Worm (Caenorhabditis elegans) whole organism, L3 larva: Measurements from ENCODE around the gene ZK666.8.
A peak's percentile ranks its signal among the peaks of the same experiment; 100 is the strongest.

Experiments
- R02D3.7 ChIP-seq: fragments of 150-350 bp; optimal IDR thresholded peaks from 2 replicates; lab custom pipeline; 2014; ENCODE audit warnings: missing biosample characterization, missing genetic modification characterization
- aly-2 ChIP-seq: fragments of 150-350 bp; optimal IDR thresholded peaks from 2 replicates; lab custom pipeline; 2014; ENCODE audit warnings: missing biosample characterization, missing genetic modification characterization
- ama-1 ChIP-seq: fragments of 150-350 bp; optimal IDR thresholded peaks from 2 replicates; lab custom pipeline; 2018
- ceh-16 ChIP-seq: sonication (generic microtip); optimal IDR thresholded peaks from 2 replicates; lab custom pipeline; 2017; ENCODE audit warnings: missing biosample characterization, missing genetic modification characterization
- ceh-28 ChIP-seq: fragments of 150-350 bp; optimal IDR thresholded peaks from 2 replicates; lab custom pipeline; 2014; ENCODE audit warnings: missing biosample characterization, missing genetic modification reagents, missing genetic modification characterization
- ceh-82 ChIP-seq: fragments of 150-350 bp; optimal IDR thresholded peaks from 2 replicates; lab custom pipeline; 2014; ENCODE audit warnings: missing biosample characterization, missing genetic modification characterization
- daf-12 ChIP-seq: fragments of 150-350 bp; optimal IDR thresholded peaks from 2 replicates; lab custom pipeline; 2014; ENCODE audit warnings: missing biosample characterization, missing genetic modification reagents, missing genetic modification characterization
- egl-27 ChIP-seq: sonication (generic microtip); optimal IDR thresholded peaks from 4 replicates; lab custom pipeline; 2017; ENCODE audit warnings: missing biosample characterization, missing genetic modification reagents, missing genetic modification characterization
- egl-5 ChIP-seq: fragments of 150-350 bp; optimal IDR thresholded peaks from 2 replicates; lab custom pipeline; 2017; ENCODE audit warnings: missing biosample characterization, missing genetic modification reagents, missing genetic modification characterization, inconsistent platforms
- elt-1 ChIP-seq: fragments of 150-350 bp; optimal IDR thresholded peaks from 2 replicates; lab custom pipeline; 2014; ENCODE audit warnings: missing biosample characterization, missing genetic modification characterization
- elt-2 ChIP-seq: sonication (generic microtip); optimal IDR thresholded peaks from 2 replicates; lab custom pipeline; 2016; ENCODE audit warnings: missing genetic modification reagents, mild to moderate bottlenecking, missing genetic modification characterization, missing compliant biosample characterization
- eor-1 ChIP-seq, 2 experiments: fragments of 150-350 bp; optimal IDR thresholded peaks; 2 replicates each; lab custom pipeline; 2014 to 2018; ENCODE audit warnings: missing biosample characterization in 2 of 2, missing genetic modification characterization in 2 of 2
- fkh-10 ChIP-seq: sonication (generic microtip); optimal IDR thresholded peaks from 2 replicates; lab custom pipeline; 2017; ENCODE audit warnings: missing biosample characterization, missing genetic modification reagents, missing genetic modification characterization
- fkh-2 ChIP-seq: fragments of 150-350 bp; optimal IDR thresholded peaks from 2 replicates; lab custom pipeline; 2014; ENCODE audit warnings: missing biosample characterization, missing genetic modification reagents, missing genetic modification characterization
- fos-1 ChIP-seq: fragments of 150-350 bp; optimal IDR thresholded peaks from 2 replicates; lab custom pipeline; 2014; ENCODE audit warnings: missing biosample characterization, missing genetic modification characterization
- hmg-11 ChIP-seq: sonication (generic microtip); optimal IDR thresholded peaks from 2 replicates; lab custom pipeline; 2016; ENCODE audit warnings: missing genetic modification characterization, missing compliant biosample characterization
- jun-1 ChIP-seq: fragments of 150-350 bp; optimal IDR thresholded peaks from 2 replicates; lab custom pipeline; 2014; ENCODE audit warnings: missing biosample characterization, missing genetic modification reagents, missing genetic modification characterization
- lin-15B ChIP-seq: fragments of 150-350 bp; optimal IDR thresholded peaks from 2 replicates; lab custom pipeline; 2014; ENCODE audit warnings: missing biosample characterization, missing genetic modification characterization
- lin-39 ChIP-seq: fragments of 150-350 bp; optimal IDR thresholded peaks from 2 replicates; lab custom pipeline; 2018; ENCODE audit warnings: missing biosample characterization, missing genetic modification reagents, missing genetic modification characterization
- lsy-12 ChIP-seq: sonication (generic microtip); optimal IDR thresholded peaks from 2 replicates; lab custom pipeline; 2016; ENCODE audit warnings: mild to moderate bottlenecking, missing genetic modification characterization, missing compliant biosample characterization
- mdl-1 ChIP-seq: fragments of 150-350 bp; optimal IDR thresholded peaks from 2 replicates; lab custom pipeline; 2014; ENCODE audit warnings: missing biosample characterization, missing genetic modification characterization
- mml-1 ChIP-seq: fragments of 150-350 bp; sonication (generic microtip); optimal IDR thresholded peaks from 3 replicates; lab custom pipeline; 2014; ENCODE audit warnings: missing biosample characterization, missing genetic modification characterization
- nfya-1 ChIP-seq: sonication (generic microtip); optimal IDR thresholded peaks from 2 replicates; lab custom pipeline; 2017; ENCODE audit warnings: missing genetic modification characterization, mild to moderate bottlenecking, missing compliant biosample characterization, antibody characterized with exemption, moderate library complexity; ENCODE audit not compliant: insufficient read depth
- nhr-11 ChIP-seq: fragments of 150-350 bp; optimal IDR thresholded peaks from 2 replicates; lab custom pipeline; 2014; ENCODE audit warnings: missing biosample characterization, missing genetic modification characterization
- nhr-12 ChIP-seq: fragments of 150-350 bp; optimal IDR thresholded peaks from 2 replicates; lab custom pipeline; 2014; ENCODE audit warnings: missing biosample characterization, missing genetic modification characterization
- nhr-23 ChIP-seq: fragments of 150-350 bp; optimal IDR thresholded peaks from 2 replicates; lab custom pipeline; 2014; ENCODE audit warnings: missing biosample characterization, missing genetic modification reagents, missing genetic modification characterization
- nhr-237 ChIP-seq: fragments of 150-350 bp; optimal IDR thresholded peaks from 2 replicates; lab custom pipeline; 2014; ENCODE audit warnings: missing biosample characterization, missing genetic modification characterization
- nhr-25 ChIP-seq: sonication (generic microtip); optimal IDR thresholded peaks from 2 replicates; lab custom pipeline; 2017; ENCODE audit warnings: missing biosample characterization, missing genetic modification characterization
- nhr-28 ChIP-seq: fragments of 150-350 bp; optimal IDR thresholded peaks from 2 replicates; lab custom pipeline; 2014; ENCODE audit warnings: missing biosample characterization, missing genetic modification characterization
- nhr-67 ChIP-seq: fragments of 150-350 bp; optimal IDR thresholded peaks from 2 replicates; lab custom pipeline; 2014; ENCODE audit warnings: missing biosample characterization, missing genetic modification characterization
- nhr-76 ChIP-seq: fragments of 150-350 bp; sonication (generic microtip); optimal IDR thresholded peaks from 5 replicates; lab custom pipeline; 2014; ENCODE audit warnings: missing biosample characterization, missing genetic modification characterization
- nhr-77 ChIP-seq: fragments of 150-350 bp; optimal IDR thresholded peaks from 2 replicates; lab custom pipeline; 2014; ENCODE audit warnings: missing biosample characterization, missing genetic modification characterization
- pha-4 ChIP-seq: fragments of 150-350 bp; optimal IDR thresholded peaks from 2 replicates; lab custom pipeline; 2014; ENCODE audit warnings: missing biosample characterization, missing genetic modification reagents, missing genetic modification characterization
- pqm-1 ChIP-seq: fragments of 150-350 bp; optimal IDR thresholded peaks from 2 replicates; lab custom pipeline; 2017; ENCODE audit warnings: missing biosample characterization, missing genetic modification characterization, inconsistent platforms
- sea-2 ChIP-seq: fragments of 150-350 bp; sonication (generic microtip); optimal IDR thresholded peaks from 4 replicates; lab custom pipeline; 2014; ENCODE audit warnings: missing biosample characterization, missing genetic modification reagents, missing genetic modification characterization
- skn-1 ChIP-seq: fragments of 150-350 bp; optimal IDR thresholded peaks from 2 replicates; lab custom pipeline; 2014; ENCODE audit warnings: missing biosample characterization, missing genetic modification characterization
- snpc-4 ChIP-seq: fragments of 150-350 bp; optimal IDR thresholded peaks from 2 replicates; lab custom pipeline; 2014; ENCODE audit warnings: missing biosample characterization, missing genetic modification characterization
- tbx-2 ChIP-seq: sonication (generic microtip); optimal IDR thresholded peaks from 2 replicates; lab custom pipeline; 2016; ENCODE audit warnings: mild to moderate bottlenecking, missing genetic modification characterization, missing compliant biosample characterization
- unc-62 ChIP-seq: fragments of 150-350 bp; sonication (generic microtip); optimal IDR thresholded peaks from 4 replicates; lab custom pipeline; 2014; ENCODE audit warnings: missing biosample characterization, missing genetic modification reagents, missing genetic modification characterization
- ztf-11 ChIP-seq: fragments of 150-350 bp; optimal IDR thresholded peaks from 2 replicates; lab custom pipeline; 2014; ENCODE audit warnings: missing biosample characterization, missing genetic modification characterization
- ztf-4 ChIP-seq: fragments of 150-350 bp; optimal IDR thresholded peaks from 2 replicates; lab custom pipeline; 2014; ENCODE audit warnings: missing biosample characterization, missing genetic modification characterization

Gene ZK666.8

ce11 chrII:10533985-10534384 lies 41.1 kb upstream of the ZK666.8 start:
- no peak for TF ChIP-seq pha-4
- TF ChIP-seq skn-1 (tag; lab: Kevin White, UChicago) = no peak
- TF ChIP-seq nhr-23 (tag; lab: Kevin White, UChicago) = no peak

ce11 chrII:10531604-10532003 lies 38.7 kb upstream of the ZK666.8 start:
- no peak for TF ChIP-seq pqm-1 (tag; lab: Kevin White, UChicago)
- no peak for TF ChIP-seq jun-1 (tag; lab: Kevin White, UChicago)
- TF ChIP-seq snpc-4 (tag; lab: Kevin White, UChicago) = no peak
- no peak for TF ChIP-seq tbx-2 (tag; lab: Kevin White, UChicago)
- no peak for TF ChIP-seq elt-2 (tag; lab: Kevin White, UChicago)

- no peak for TF ChIP-seq lsy-12 (tag; lab: Kevin White, UChicago)
- no peak for TF ChIP-seq mml-1 (tag; lab: Kevin White, UChicago)
- no peak for TF ChIP-seq nhr-237 (tag; lab: Kevin White, UChicago)
- no peak for TF ChIP-seq nhr-67 (tag; lab: Kevin White, UChicago)
Observed at ce11 chrII:10530907-10531306, 38.0 kb upstream of the ZK666.8 start.

- TF ChIP-seq nhr-12 (tag; lab: Kevin White, UChicago) (no peak), ceh-82 (tag; lab: Kevin White, UChicago) (no peak), nhr-76 (tag; lab: Kevin White, UChicago) (no peak), ceh-16 (tag; lab: Kevin White, UChicago) (no peak), tbx-2 (tag; lab: Kevin White, UChicago) (peak; percentile 29), nfya-1 (no peak), snpc-4 (tag; lab: Kevin White, UChicago) (no peak), fkh-2 (tag; lab: Kevin White, UChicago) (no peak), lin-39 (tag; lab: Kevin White, UChicago) (no peak), nhr-237 (tag; lab: Kevin White, UChicago) (no peak), fkh-10 (GFP tag; lab: Kevin White, UChicago) (no peak), mml-1 (tag; lab: Kevin White, UChicago) (no peak), hmg-11 (peak; percentile 56), egl-27 (no peak), sea-2 (GFP tag; lab: Kevin White, UChicago) (no peak), lsy-12 (tag; lab: Kevin White, UChicago) (no peak), nhr-11 (tag; lab: Kevin White, UChicago) (no peak), nhr-25 (no peak), pha-4 (peak; percentile 89), lin-15B (tag; lab: Kevin White, UChicago) (no peak), nhr-28 (tag; lab: Kevin White, UChicago) (no peak), unc-62 (GFP tag; lab: Kevin White, UChicago) (no peak)
Observed at ce11 chrII:10529218-10529751, 36.4 kb upstream of the ZK666.8 start.

- TF ChIP-seq ztf-4 (tag; lab: Kevin White, UChicago) = no peak
- no peak for TF ChIP-seq elt-1 (tag; lab: Kevin White, UChicago)
- no peak for TF ChIP-seq mml-1 (tag; lab: Kevin White, UChicago)
- TF ChIP-seq nfya-1 = peak; percentile 50
- no peak for TF ChIP-seq pqm-1 (tag; lab: Kevin White, UChicago)
- peak; percentile 6 for TF ChIP-seq nhr-25
- no peak for TF ChIP-seq ama-1 (lab: Kevin White, UChicago)
- TF ChIP-seq lin-39 (tag; lab: Kevin White, UChicago) = peak; percentile 77
- no peak for TF ChIP-seq ztf-11
- no peak for TF ChIP-seq ceh-28 (tag; lab: Kevin White, UChicago)
- TF ChIP-seq egl-27 = no peak
- peak; percentile 52 for TF ChIP-seq elt-2 (tag; lab: Kevin White, UChicago)
- peak; percentile 9 for TF ChIP-seq mdl-1 (tag; lab: Kevin White, UChicago)
- no peak for TF ChIP-seq fkh-10 (GFP tag; lab: Kevin White, UChicago)
- TF ChIP-seq nhr-12 (tag; lab: Kevin White, UChicago) = no peak
- peak; percentile 87 for TF ChIP-seq hmg-11
- TF ChIP-seq R02D3.7 (tag; lab: Kevin White, UChicago) = no peak
- no peak for TF ChIP-seq snpc-4 (tag; lab: Kevin White, UChicago)
- no peak for TF ChIP-seq daf-12 (tag; lab: Kevin White, UChicago)
- no peak for TF ChIP-seq fkh-2 (tag; lab: Kevin White, UChicago)
- no peak for TF ChIP-seq skn-1 (tag; lab: Kevin White, UChicago)
- TF ChIP-seq nhr-11 (tag; lab: Kevin White, UChicago) = no peak
- peak; percentile 22 for TF ChIP-seq pha-4
- TF ChIP-seq nhr-67 (tag; lab: Kevin White, UChicago) = no peak
- TF ChIP-seq lsy-12 (tag; lab: Kevin White, UChicago) = no peak
- TF ChIP-seq nhr-28 (tag; lab: Kevin White, UChicago) = no peak
- TF ChIP-seq unc-62 (GFP tag; lab: Kevin White, UChicago) = no peak
- no peak for TF ChIP-seq egl-5 (tag; lab: Kevin White, UChicago)
- TF ChIP-seq lin-15B (tag; lab: Kevin White, UChicago) = no peak
- no peak for TF ChIP-seq eor-1 (tag; optimal IDR thresholded peaks at IDR 0.05; lab: Kevin White, UChicago)
- peak; percentile 23 for TF ChIP-seq tbx-2 (tag; lab: Kevin White, UChicago)
- no peak for TF ChIP-seq jun-1 (tag; lab: Kevin White, UChicago)
- TF ChIP-seq nhr-77 (tag; lab: Kevin White, UChicago) = no peak
- no peak for TF ChIP-seq aly-2
- no peak for TF ChIP-seq fos-1 (tag; lab: Kevin White, UChicago)
- no peak for TF ChIP-seq nhr-237 (tag; lab: Kevin White, UChicago)
Observed at ce11 chrII:10527649-10528134, 34.8 kb upstream of the ZK666.8 start, which contains the start of gene mab-10. mab-10 (plus strand) TSS chrII:10528084.
